Fruit fly (Drosophila melanogaster) whole organism, embryonic: ENCODE measurements around the gene stwl.

Experiments
- Abd-B ChIP-seq: fragments of 200-800 bp; sonication (Bioruptor generic); optimal IDR thresholded peaks from 2 replicates; lab custom pipeline; 2018; ENCODE audit warnings: missing biosample characterization, mild to moderate bottlenecking, missing genetic modification characterization, moderate library complexity
- Adf1 ChIP-seq: fragments of 200-800 bp; sonication (Bioruptor generic); IDR thresholded peaks from 2 replicates; pipeline ENCODE4 v1.3.6; 2022; ENCODE audit warnings: missing biosample characterization, missing genetic modification characterization
- CG10654 ChIP-seq: fragments of 200-800 bp; sonication (Bioruptor generic); optimal IDR thresholded peaks from 2 replicates; lab custom pipeline; 2016; ENCODE audit warnings: missing biosample characterization, missing genetic modification characterization
- CG10959 ChIP-seq: fragments of 200-800 bp; sonication (Bioruptor generic); IDR thresholded peaks from 2 replicates; pipeline ENCODE4 v1.3.6; 2022; ENCODE audit warnings: missing biosample characterization, missing genetic modification characterization
- CG1529 ChIP-seq: fragments of 200-800 bp; sonication (Bioruptor generic); optimal IDR thresholded peaks from 3 replicates; lab custom pipeline; 2018; ENCODE audit warnings: missing biosample characterization, missing genetic modification characterization
- CG1792 ChIP-seq: fragments of 200-800 bp; sonication (Bioruptor generic); optimal IDR thresholded peaks from 2 replicates; lab custom pipeline; 2016; ENCODE audit warnings: missing biosample characterization, missing genetic modification characterization
- CG18599 ChIP-seq: fragments of 200-800 bp; sonication (Bioruptor generic); optimal IDR thresholded peaks from 3 replicates; lab custom pipeline; 2017; ENCODE audit warnings: missing biosample characterization, missing genetic modification characterization, mild to moderate bottlenecking, moderate library complexity, missing genetic modification reagents
- CG2116 ChIP-seq: fragments of 200-800 bp; sonication (Bioruptor generic); optimal IDR thresholded peaks from 3 replicates; lab custom pipeline; 2018; ENCODE audit warnings: missing biosample characterization, mild to moderate bottlenecking, missing genetic modification characterization
- CG2120 ChIP-seq: fragments of 200-800 bp; sonication (Bioruptor generic); optimal IDR thresholded peaks from 3 replicates; lab custom pipeline; 2016; ENCODE audit warnings: missing biosample characterization, missing genetic modification characterization
- CG2199 ChIP-seq: fragments of 200-800 bp; sonication (Bioruptor generic); IDR thresholded peaks from 3 replicates; pipeline ENCODE4 v1.3.6; 2022; ENCODE audit warnings: missing biosample characterization, missing genetic modification characterization
- CG32532 ChIP-seq: fragments of 200-800 bp; sonication (Bioruptor generic); IDR thresholded peaks from 2 replicates; pipeline ENCODE4 v1.3.6; 2022; ENCODE audit warnings: missing biosample characterization, missing genetic modification characterization
- CG4328 ChIP-seq: fragments of 200-800 bp; sonication (Bioruptor generic); optimal IDR thresholded peaks from 3 replicates; lab custom pipeline; 2017; ENCODE audit warnings: missing biosample characterization, missing genetic modification reagents, missing genetic modification characterization
- CG4424 ChIP-seq: fragments of 200-800 bp; sonication (Bioruptor generic); optimal IDR thresholded peaks from 3 replicates; lab custom pipeline; 2016; ENCODE audit warnings: missing biosample characterization, missing genetic modification characterization
- CG4854 ChIP-seq: fragments of 200-800 bp; sonication (Bioruptor generic); optimal IDR thresholded peaks from 2 replicates; lab custom pipeline; 2016; ENCODE audit warnings: missing biosample characterization, missing genetic modification characterization, inconsistent platforms
- CG7987 ChIP-seq: fragments of 200-800 bp; sonication (Bioruptor generic); optimal IDR thresholded peaks from 2 replicates; lab custom pipeline; 2018; ENCODE audit warnings: missing biosample characterization, mild to moderate bottlenecking, missing genetic modification characterization, moderate library complexity
- CG9609 ChIP-seq: fragments of 200-800 bp; sonication (Bioruptor generic); optimal IDR thresholded peaks from 3 replicates; lab custom pipeline; 2016; ENCODE audit warnings: missing biosample characterization, missing genetic modification characterization
- Dek ChIP-seq: fragments of 200-800 bp; sonication (Bioruptor generic); optimal IDR thresholded peaks from 3 replicates; lab custom pipeline; 2019; ENCODE audit warnings: missing biosample characterization, mild to moderate bottlenecking, missing genetic modification characterization, moderate library complexity
- Fer1 ChIP-seq: fragments of 200-800 bp; sonication (Bioruptor generic); optimal IDR thresholded peaks from 2 replicates; lab custom pipeline; 2017; ENCODE audit warnings: missing biosample characterization, mild to moderate bottlenecking, missing genetic modification characterization
- Fer3 ChIP-seq: fragments of 200-800 bp; sonication (Bioruptor generic); optimal IDR thresholded peaks from 2 replicates; lab custom pipeline; 2018; ENCODE audit warnings: missing biosample characterization, mild to moderate bottlenecking, missing genetic modification characterization, moderate library complexity
- HLH54F ChIP-seq: fragments of 200-800 bp; sonication (Bioruptor generic); optimal IDR thresholded peaks from 3 replicates; lab custom pipeline; 2016; ENCODE audit warnings: missing biosample characterization, missing genetic modification characterization
- Hr78 ChIP-seq, 2 experiments: fragments of 200-800 bp in 1 of 2; fragments of >200 bp in 1 of 2; sonication (Bioruptor generic) in 1 of 2; optimal IDR thresholded peaks; 2 replicates each; lab custom pipeline; 2017 to 2019; ENCODE audit warnings: missing biosample characterization in 2 of 2, missing genetic modification characterization in 2 of 2, mild to moderate bottlenecking in 1 of 2, moderate library complexity in 1 of 2
- Rfx ChIP-seq: fragments of 200-800 bp; sonication (Bioruptor generic); IDR thresholded peaks from 2 replicates; pipeline ENCODE4 v1.3.6; 2022; ENCODE audit warnings: missing biosample characterization, missing genetic modification characterization
- Sox102F ChIP-seq: fragments of 200-800 bp; sonication (Bioruptor generic); optimal IDR thresholded peaks from 2 replicates; lab custom pipeline; 2018; ENCODE audit warnings: missing biosample characterization, mild to moderate bottlenecking, missing genetic modification characterization, moderate library complexity
- Stat92E ChIP-seq, 3 experiments: fragments of >200 bp in 2 of 3; fragments of 200-800 bp in 1 of 3; sonication (Bioruptor generic) in 1 of 3; optimal IDR thresholded peaks; 2 replicates each; lab custom pipeline; 2017 to 2019; ENCODE audit warnings: missing biosample characterization in 3 of 3, missing genetic modification characterization in 3 of 3, mild to moderate bottlenecking in 1 of 3, moderate library complexity in 1 of 3
- cas ChIP-seq: fragments of 200-800 bp; sonication (Bioruptor generic); IDR thresholded peaks from 2 replicates; pipeline ENCODE4 v1.3.6; 2022; ENCODE audit warnings: missing biosample characterization, missing genetic modification characterization
- caup ChIP-seq: fragments of 200-800 bp; sonication (Bioruptor generic); optimal IDR thresholded peaks from 3 replicates; lab custom pipeline; 2017; ENCODE audit warnings: missing biosample characterization, mild to moderate bottlenecking, missing genetic modification characterization, moderate library complexity; ENCODE audit not compliant: severe bottlenecking
- cwo ChIP-seq: fragments of 200-800 bp; sonication (Bioruptor generic); optimal IDR thresholded peaks from 3 replicates; lab custom pipeline; 2017; ENCODE audit warnings: missing biosample characterization, missing genetic modification characterization, mild to moderate bottlenecking, moderate library complexity, missing genetic modification reagents
- dmrt11E ChIP-seq: fragments of 200-800 bp; sonication (Bioruptor generic); optimal IDR thresholded peaks from 3 replicates; lab custom pipeline; 2018; ENCODE audit warnings: missing biosample characterization, mild to moderate bottlenecking, missing genetic modification characterization, moderate library complexity
- ewg ChIP-seq: fragments of 200-800 bp; sonication (Bioruptor generic); optimal IDR thresholded peaks from 3 replicates; lab custom pipeline; 2017; ENCODE audit warnings: mild to moderate bottlenecking, missing biosample characterization, missing genetic modification reagents, missing genetic modification characterization
- ftz-f1 ChIP-seq: fragments of 200-800 bp; sonication (Bioruptor generic); optimal IDR thresholded peaks from 2 replicates; lab custom pipeline; 2016; ENCODE audit warnings: missing biosample characterization, missing genetic modification characterization
- grau ChIP-seq: fragments of 200-800 bp; optimal IDR thresholded peaks from 3 replicates; lab custom pipeline; 2019; ENCODE audit warnings: missing biosample characterization, mild to moderate bottlenecking, missing genetic modification characterization, moderate library complexity
- gsb-n ChIP-seq: fragments of 200-800 bp; sonication (Bioruptor generic); optimal IDR thresholded peaks from 3 replicates; lab custom pipeline; 2018; ENCODE audit warnings: missing biosample characterization, mild to moderate bottlenecking, missing genetic modification characterization
- hb ChIP-seq: fragments of 200-800 bp; sonication (Bioruptor generic); IDR thresholded peaks from 3 replicates; pipeline ENCODE4 v1.3.6; 2022; ENCODE audit warnings: missing biosample characterization, missing genetic modification characterization; ENCODE audit not compliant: partially characterized antibody
- ind ChIP-seq: fragments of 200-800 bp; sonication (Bioruptor generic); optimal IDR thresholded peaks from 3 replicates; lab custom pipeline; 2016; ENCODE audit warnings: missing biosample characterization, missing genetic modification characterization
- lola ChIP-seq, 3 experiments: fragments of >200 bp in 2 of 3; fragments of 200-800 bp in 1 of 3; sonication (Bioruptor generic) in 1 of 3; optimal IDR thresholded peaks; 2 replicates each; lab custom pipeline; 2017 to 2019; ENCODE audit warnings: missing biosample characterization in 3 of 3, missing genetic modification characterization in 3 of 3, mild to moderate bottlenecking in 1 of 3, moderate library complexity in 1 of 3
- mld ChIP-seq: fragments of 200-800 bp; sonication (Bioruptor generic); IDR thresholded peaks from 3 replicates; pipeline ENCODE4 v1.3.6; 2022; ENCODE audit warnings: missing biosample characterization, missing genetic modification characterization; ENCODE audit not compliant: partially characterized antibody
- pan ChIP-seq, 4 experiments: fragments of >200 bp in 3 of 4; fragments of 200-800 bp in 1 of 4; sonication (Bioruptor generic) in 1 of 4; optimal IDR thresholded peaks in 3 of 4; IDR thresholded peaks in 1 of 4; 2 replicates each; pipeline versions ENCODE4 v1.3.6 to Lab custom; 2017 to 2022; ENCODE audit warnings: missing biosample characterization in 2 of 4, missing genetic modification characterization in 2 of 4, mixed read lengths in 1 of 4
- prd ChIP-seq, 3 experiments: fragments of >200 bp in 2 of 3; fragments of 200-800 bp in 1 of 3; sonication (Bioruptor generic) in 1 of 3; optimal IDR thresholded peaks in 2 of 3; IDR thresholded peaks in 1 of 3; 2 replicates in 2 of 3; 3 replicates in 1 of 3; pipeline versions ENCODE4 v1.3.6 to Lab custom; 2017 to 2022; ENCODE audit warnings: missing biosample characterization in 1 of 3, missing genetic modification characterization in 1 of 3
- psq ChIP-seq: fragments of 200-800 bp; sonication (Bioruptor generic); optimal IDR thresholded peaks from 2 replicates; lab custom pipeline; 2017; ENCODE audit warnings: missing biosample characterization, missing genetic modification characterization
- ranshi ChIP-seq: fragments of 200-800 bp; sonication (Bioruptor generic); IDR thresholded peaks from 2 replicates; pipeline ENCODE4 v1.3.6; 2022; ENCODE audit warnings: missing biosample characterization, missing genetic modification characterization
- schlank ChIP-seq: fragments of 200-800 bp; sonication (Bioruptor generic); optimal IDR thresholded peaks from 2 replicates; lab custom pipeline; 2018; ENCODE audit warnings: missing biosample characterization, mild to moderate bottlenecking, missing genetic modification characterization
- sens ChIP-seq: fragments of 200-800 bp; sonication (Bioruptor generic); peaks from one replicate; lab custom pipeline; 2016; ENCODE audit warnings: missing biosample characterization, missing genetic modification characterization
- ssp ChIP-seq: fragments of 200-800 bp; sonication (Bioruptor generic); IDR thresholded peaks from 2 replicates; pipeline ENCODE4 v1.3.6; 2022; ENCODE audit warnings: missing biosample characterization, missing genetic modification characterization
- stwl ChIP-seq: fragments of 200-800 bp; sonication (Bioruptor generic); optimal IDR thresholded peaks from 3 replicates; lab custom pipeline; 2018; ENCODE audit warnings: missing biosample characterization, mild to moderate bottlenecking, missing genetic modification characterization, moderate library complexity
- trh ChIP-seq: fragments of 200-800 bp; sonication (Bioruptor generic); optimal IDR thresholded peaks from 2 replicates; lab custom pipeline; 2016; ENCODE audit warnings: missing biosample characterization, missing genetic modification characterization
- ttk ChIP-seq: fragments of 200-800 bp; sonication (Bioruptor generic); IDR thresholded peaks from 2 replicates; pipeline ENCODE4 v2.1.2; 2022; ENCODE audit warnings: missing biosample characterization, missing genetic modification characterization
- unc-4 ChIP-seq: fragments of 200-800 bp; sonication (Bioruptor generic); IDR thresholded peaks from 2 replicates; pipeline ENCODE4 v1.3.6; 2022; ENCODE audit warnings: missing biosample characterization, missing genetic modification characterization; ENCODE audit not compliant: partially characterized antibody
- yki ChIP-seq: fragments of >200 bp; optimal IDR thresholded peaks from 3 replicates; lab custom pipeline; 2018
- zen ChIP-seq: fragments of 200-800 bp; sonication (Bioruptor generic); optimal IDR thresholded peaks from 3 replicates; lab custom pipeline; 2018; ENCODE audit warnings: missing biosample characterization, mild to moderate bottlenecking, missing genetic modification characterization, moderate library complexity

stwl gene

dm6 chr3L:14353161-14353560 lies 56.6 kb downstream of the stwl start:
- no peak for TF ChIP-seq caup
- no peak for TF ChIP-seq zen (tag; lab: Kevin White, UChicago)
- TF ChIP-seq stwl (tag; lab: Kevin White, UChicago): no peak
- peak; percentile 25 for TF ChIP-seq Sox102F (GFP tag; lab: Kevin White, UChicago)
- TF ChIP-seq lola (GFP tag; optimal IDR thresholded peaks at IDR 0.05; lab: Kevin White, UChicago): peak in 1 of 3 experiments; percentile 16
- TF ChIP-seq trh (GFP tag; lab: Kevin White, UChicago): no peak
- no peak for TF ChIP-seq mld (GFP tag; lab: Robert Waterston, UW)
- TF ChIP-seq gsb-n (tag; lab: Kevin White, UChicago): no peak
- TF ChIP-seq ewg (GFP tag; lab: Kevin White, UChicago): no peak
- no peak for TF ChIP-seq Stat92E (GFP tag; optimal IDR thresholded peaks at IDR 0.05; lab: Kevin White, UChicago)
- TF ChIP-seq CG4424 (GFP tag; lab: Kevin White, UChicago): peak; percentile 15
- no peak for TF ChIP-seq psq (GFP tag; lab: Kevin White, UChicago)
- no peak for TF ChIP-seq pan (optimal IDR thresholded peaks at IDR 0.05; lab: Kevin White, UChicago)
- TF ChIP-seq pan (GFP tag; optimal IDR thresholded peaks at IDR 0.05 in 1 of 2, IDR thresholded peaks at IDR 0.05 in 1 of 2): peak in 1 of 2 experiments; percentile 16
- TF ChIP-seq Hr78 (GFP tag; optimal IDR thresholded peaks at IDR 0.05; lab: Kevin White, UChicago): no peak
- TF ChIP-seq CG4328 (GFP tag; lab: Kevin White, UChicago): no peak
- TF ChIP-seq ranshi: no peak
- TF ChIP-seq CG2120: no peak
- peak; percentile 19 for TF ChIP-seq dmrt11E (tag; lab: Kevin White, UChicago)
- no peak for TF ChIP-seq Dek
- peak; percentile 20 for TF ChIP-seq grau (tag; lab: Kevin White, UChicago)
- peak; percentile 15 for TF ChIP-seq CG18599 (GFP tag; lab: Kevin White, UChicago)
- no peak for TF ChIP-seq Rfx (GFP tag; lab: Robert Waterston, UW)
- no peak for TF ChIP-seq CG9609 (GFP tag; lab: Kevin White, UChicago)
- no peak for TF ChIP-seq ssp
- peak; percentile 6 for TF ChIP-seq Fer3 (tag; lab: Kevin White, UChicago)
- TF ChIP-seq HLH54F (GFP tag; lab: Kevin White, UChicago): no peak
- peak; percentile 19 for TF ChIP-seq Fer1 (GFP tag; lab: Kevin White, UChicago)
- TF ChIP-seq yki (lab: Kevin White, UChicago): no peak
- no peak for TF ChIP-seq ftz-f1 (GFP tag; lab: Kevin White, UChicago)
- no peak for TF ChIP-seq unc-4 (GFP tag; lab: Robert Waterston, UW)
- TF ChIP-seq CG10654: no peak
- no peak for TF ChIP-seq CG32532 (GFP tag; lab: Robert Waterston, UW)
- peak; percentile 11 for TF ChIP-seq cwo (GFP tag; lab: Kevin White, UChicago)
- TF ChIP-seq schlank (tag; lab: Kevin White, UChicago): no peak
- TF ChIP-seq prd (optimal IDR thresholded peaks at IDR 0.05; lab: Kevin White, UChicago): no peak
- TF ChIP-seq prd (GFP tag; IDR thresholded peaks at IDR 0.05; lab: Robert Waterston, UW): no peak
- peak; percentile 39 for TF ChIP-seq sens (GFP tag; lab: Kevin White, UChicago)
- no peak for TF ChIP-seq CG2116 (GFP tag; lab: Kevin White, UChicago)
- TF ChIP-seq CG7987 (GFP tag; lab: Kevin White, UChicago): no peak
- no peak for TF ChIP-seq CG4854 (GFP tag; lab: Kevin White, UChicago)
- TF ChIP-seq CG2199: no peak
- TF ChIP-seq CG1529: no peak
- no peak for TF ChIP-seq ttk (GFP tag; lab: Robert Waterston, UW)
- TF ChIP-seq CG10959 (GFP tag; lab: Robert Waterston, UW): no peak
- no peak for TF ChIP-seq hb (GFP tag; lab: Robert Waterston, UW)
- TF ChIP-seq cas (GFP tag; lab: Robert Waterston, UW): no peak
- no peak for TF ChIP-seq Adf1 (GFP tag; lab: Robert Waterston, UW)
- TF ChIP-seq ind (GFP tag; lab: Kevin White, UChicago): peak; percentile 1
- TF ChIP-seq Abd-B (GFP tag; lab: Kevin White, UChicago): no peak
- no peak for TF ChIP-seq CG1792 (GFP tag; lab: Kevin White, UChicago)
